Worm (Caenorhabditis elegans) whole organism, late embryonic: ENCODE results near the gene glr-4.

ENCODE experiments used
- hlh-8 ChIP-seq: sonication (generic microtip); optimal IDR thresholded peaks from 2 replicates; lab custom pipeline; 2016; ENCODE audit warnings: missing genotype, missing genetic modification characterization, missing compliant biosample characterization
- nhr-11 ChIP-seq: fragments of 150-350 bp; optimal IDR thresholded peaks from 2 replicates; lab custom pipeline; 2014; ENCODE audit warnings: missing biosample characterization, missing genetic modification characterization
- pag-3 ChIP-seq: sonication (generic microtip); optimal IDR thresholded peaks from 2 replicates; lab custom pipeline; 2016; ENCODE audit warnings: missing compliant biosample characterization, missing genetic modification characterization, borderline replicate concordance
- pha-4 ChIP-seq: fragments of 150-350 bp; optimal IDR thresholded peaks from 2 replicates; lab custom pipeline; 2018; ENCODE audit warnings: missing biosample characterization, missing genetic modification reagents, missing genetic modification characterization
- pqm-1 ChIP-seq: sonication (generic microtip); optimal IDR thresholded peaks from 2 replicates; lab custom pipeline; 2016; ENCODE audit warnings: missing genetic modification characterization, missing compliant biosample characterization
- zip-5 ChIP-seq: sonication (generic microtip); optimal IDR thresholded peaks from 2 replicates; lab custom pipeline; 2016; ENCODE audit warnings: missing genetic modification characterization, missing compliant biosample characterization

ce11 chrII:7827883-7828282 is 33.8 kb upstream of the glr-4 start:
- TF ChIP-seq pqm-1 = no peak
- no peak for TF ChIP-seq pag-3 (tag; lab: Kevin White, UChicago)
- TF ChIP-seq zip-5 (tag; lab: Kevin White, UChicago) = no peak
- no peak for TF ChIP-seq nhr-11
- TF ChIP-seq hlh-8 (tag; lab: Kevin White, UChicago) = no peak
- no peak for TF ChIP-seq pha-4
